Fruit fly (Drosophila melanogaster): Measurements from ENCODE around the gene SNF4Agamma.

DNA sequence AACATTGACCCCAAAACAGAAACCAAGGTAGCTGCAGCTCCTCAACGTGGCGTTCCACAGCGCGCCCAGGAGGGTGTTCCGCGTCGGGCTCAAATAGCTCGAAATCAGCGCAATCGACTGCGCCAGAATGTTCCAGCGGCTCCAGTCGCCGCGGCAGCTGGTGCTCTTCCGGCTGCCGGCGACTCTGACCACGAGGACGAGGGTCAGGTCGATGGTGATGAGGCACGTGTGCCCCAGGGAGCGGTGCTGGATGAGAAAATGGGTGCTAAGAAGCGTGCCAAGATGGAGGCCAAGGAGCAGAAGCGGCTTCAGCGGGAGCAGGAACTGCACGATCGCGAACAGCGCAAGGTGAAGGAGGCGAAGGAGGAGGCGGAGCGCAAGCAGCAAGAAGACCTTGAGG lies 74.8 kb downstream of the SNF4Agamma start:
- no peak for TF ChIP-seq usp (GFP tag; optimal IDR thresholded peaks at IDR 0.05)
- no peak for TF ChIP-seq psq (optimal IDR thresholded peaks at IDR 0.05)
- TF ChIP-seq pan (optimal IDR thresholded peaks at IDR 0.05) = no peak
- no peak for TF ChIP-seq CG8478 (optimal IDR thresholded peaks at IDR 0.05)
- no peak for TF ChIP-seq EcR (GFP tag; optimal IDR thresholded peaks at IDR 0.05)
- no peak for TF ChIP-seq Dll (optimal IDR thresholded peaks at IDR 0.05)

Data from whole organism.